Worm (Caenorhabditis elegans) whole organism, L4 larva: ENCODE data around the gene C44B7.11.

Experiments used
- F44E2.7 ChIP-seq: fragments of 200-800 bp; sonication (Bioruptor generic); IDR thresholded peaks from 2 replicates; pipeline ENCODE4 v2.1.2; 2022; ENCODE audit warnings: missing genetic modification characterization, missing compliant biosample characterization
- F49E8.2 ChIP-seq: sonication (generic microtip); optimal IDR thresholded peaks from 2 replicates; lab custom pipeline; 2016; ENCODE audit warnings: missing compliant biosample characterization, mild to moderate bottlenecking, missing genetic modification characterization, borderline replicate concordance
- R02D3.7 ChIP-seq: fragments of 150-350 bp; sonication (generic microtip); optimal IDR thresholded peaks from 3 replicates; lab custom pipeline; 2014; ENCODE audit warnings: missing biosample characterization, missing genetic modification characterization
- T20F7.1 ChIP-seq: fragments of 200-800 bp; sonication (Bioruptor generic); optimal IDR thresholded peaks from 2 replicates; lab custom pipeline; 2018; ENCODE audit warnings: mild to moderate bottlenecking, missing genetic modification characterization, missing compliant biosample characterization
- Y105C5A.15 ChIP-seq: fragments of 200-800 bp; sonication (Bioruptor generic); IDR thresholded peaks from 2 replicates; pipeline ENCODE4 v1.3.6; 2022; ENCODE audit warnings: missing genetic modification characterization, missing compliant biosample characterization
- aha-1 ChIP-seq: fragments of 150-350 bp; peaks from one replicate; lab custom pipeline; 2014; ENCODE audit warnings: missing biosample characterization, missing genetic modification characterization
- aly-2 ChIP-seq: sonication (generic microtip); optimal IDR thresholded peaks from 2 replicates; lab custom pipeline; 2018; ENCODE audit warnings: missing biosample characterization, missing genetic modification characterization
- attf-4 ChIP-seq: sonication (generic microtip); optimal IDR thresholded peaks from 3 replicates; lab custom pipeline; 2017; ENCODE audit warnings: missing biosample characterization, missing genetic modification characterization
- ceh-20 ChIP-seq: fragments of 200-800 bp; sonication (Bioruptor generic); IDR thresholded peaks from 2 replicates; pipeline ENCODE4 v1.3.6; 2022; ENCODE audit warnings: missing genetic modification reagents, missing genetic modification characterization, missing compliant biosample characterization
- ceh-32 ChIP-seq: sonication (generic microtip); optimal IDR thresholded peaks from 2 replicates; lab custom pipeline; 2016; ENCODE audit warnings: mild to moderate bottlenecking, missing genetic modification characterization, missing compliant biosample characterization; ENCODE audit not compliant: poor library complexity
- ceh-44 ChIP-seq: fragments of 200-800 bp; sonication (Bioruptor generic); IDR thresholded peaks from 2 replicates; pipeline ENCODE4 v1.3.6; 2022; ENCODE audit warnings: missing genetic modification reagents, missing genetic modification characterization, missing compliant biosample characterization
- ceh-62 ChIP-seq: sonication (generic microtip); optimal IDR thresholded peaks from 2 replicates; lab custom pipeline; 2017; ENCODE audit warnings: missing biosample characterization, missing genetic modification characterization
- ceh-82 ChIP-seq: sonication (generic microtip); optimal IDR thresholded peaks from 2 replicates; lab custom pipeline; 2017; ENCODE audit warnings: missing biosample characterization, missing genetic modification characterization
- ces-1 ChIP-seq: fragments of 150-350 bp; sonication (generic microtip); optimal IDR thresholded peaks from 4 replicates; lab custom pipeline; 2014; ENCODE audit warnings: missing biosample characterization, missing genetic modification reagents, missing genetic modification characterization
- cey-2 ChIP-seq: sonication (generic microtip); optimal IDR thresholded peaks from 3 replicates; lab custom pipeline; 2017; ENCODE audit warnings: missing genetic modification characterization, mild to moderate bottlenecking, missing compliant biosample characterization, antibody characterized with exemption, borderline replicate concordance; ENCODE audit not compliant: insufficient read depth
- daf-16 ChIP-seq, 3 experiments: sonication (generic microtip); optimal IDR thresholded peaks; 2 replicates each; lab custom pipeline; 2016 to 2017; ENCODE audit warnings: missing genetic modification characterization in 3 of 3, missing genetic modification reagents in 3 of 3, mild to moderate bottlenecking in 2 of 3, missing compliant biosample characterization in 2 of 3, missing biosample characterization in 1 of 3, moderate library complexity in 1 of 3
- dmd-6 ChIP-seq: fragments of 200-800 bp; sonication (Bioruptor generic); IDR thresholded peaks from 2 replicates; pipeline ENCODE4 v1.3.6; 2022; ENCODE audit warnings: missing genetic modification reagents, missing genetic modification characterization, missing compliant biosample characterization
- dmd-8 ChIP-seq: fragments of 200-800 bp; sonication (Bioruptor generic); IDR thresholded peaks from 2 replicates; pipeline ENCODE4 v1.3.6; 2022; ENCODE audit warnings: missing genetic modification characterization, missing compliant biosample characterization
- dpl-1 ChIP-seq: fragments of 150-350 bp; optimal IDR thresholded peaks from 2 replicates; lab custom pipeline; 2014; ENCODE audit warnings: missing biosample characterization, missing genetic modification reagents, missing genetic modification characterization
- duxl-1 ChIP-seq: sonication (generic microtip); optimal IDR thresholded peaks from 2 replicates; lab custom pipeline; 2016; ENCODE audit warnings: mild to moderate bottlenecking, missing genetic modification characterization, moderate library complexity, missing compliant biosample characterization; ENCODE audit not compliant: poor library complexity
- dve-1 ChIP-seq: sonication (generic microtip); optimal IDR thresholded peaks from 2 replicates; lab custom pipeline; 2017; ENCODE audit warnings: antibody characterized with exemption, mild to moderate bottlenecking, missing genetic modification characterization, missing compliant biosample characterization; ENCODE audit not compliant: insufficient read depth
- hlh-11 ChIP-seq: fragments of 200-800 bp; sonication (Bioruptor generic); optimal IDR thresholded peaks from 2 replicates; lab custom pipeline; 2018; ENCODE audit warnings: mild to moderate bottlenecking, missing genetic modification characterization, missing compliant biosample characterization
- hmg-1.1 ChIP-seq: fragments of 200-800 bp; sonication (Bioruptor generic); IDR thresholded peaks from 2 replicates; pipeline ENCODE4 v1.3.6; 2022; ENCODE audit warnings: missing genetic modification reagents, missing genetic modification characterization, missing compliant biosample characterization
- lin-15B ChIP-seq: fragments of 150-350 bp; sonication (generic microtip); optimal IDR thresholded peaks from 3 replicates; lab custom pipeline; 2014; ENCODE audit warnings: missing biosample characterization, missing genetic modification characterization
- lin-29 ChIP-seq: fragments of 200-800 bp; sonication (Bioruptor generic); IDR thresholded peaks from 2 replicates; pipeline ENCODE4 v1.3.6; 2022; ENCODE audit warnings: missing genetic modification reagents, missing genetic modification characterization, missing compliant biosample characterization
- lir-3 ChIP-seq: sonication (generic microtip); optimal IDR thresholded peaks from 2 replicates; lab custom pipeline; 2016; ENCODE audit warnings: mild to moderate bottlenecking, missing genetic modification characterization, missing compliant biosample characterization
- mep-1 ChIP-seq: fragments of 150-350 bp; sonication (generic microtip); optimal IDR thresholded peaks from 3 replicates; lab custom pipeline; 2014; ENCODE audit warnings: missing biosample characterization, missing genetic modification characterization
- mxl-2 ChIP-seq: fragments of 200-800 bp; sonication (Bioruptor generic); conservative IDR thresholded peaks from 2 replicates; pipeline ENCODE4 v1.3.6; 2022; ENCODE audit warnings: missing genetic modification reagents, missing genetic modification characterization, missing compliant biosample characterization
- mxl-3 ChIP-seq: fragments of 200-800 bp; sonication (Bioruptor generic); optimal IDR thresholded peaks from 2 replicates; lab custom pipeline; 2018; ENCODE audit warnings: mild to moderate bottlenecking, missing genetic modification characterization, missing compliant biosample characterization
- nhr-25 ChIP-seq: sonication (generic microtip); optimal IDR thresholded peaks from 2 replicates; lab custom pipeline; 2017; ENCODE audit warnings: missing genetic modification characterization, mild to moderate bottlenecking, missing compliant biosample characterization, antibody characterized with exemption, moderate library complexity, borderline replicate concordance; ENCODE audit not compliant: insufficient read depth
- nhr-41 ChIP-seq: fragments of 200-800 bp; sonication (Bioruptor generic); IDR thresholded peaks from 2 replicates; pipeline ENCODE4 v1.3.6; 2022; ENCODE audit warnings: missing genetic modification reagents, missing genetic modification characterization, missing compliant biosample characterization
- nhr-48 ChIP-seq: sonication (generic microtip); optimal IDR thresholded peaks from 2 replicates; lab custom pipeline; 2016; ENCODE audit warnings: mild to moderate bottlenecking, missing genetic modification characterization, missing compliant biosample characterization
- nhr-76 ChIP-seq: fragments of 150-350 bp; optimal IDR thresholded peaks from 2 replicates; lab custom pipeline; 2014; ENCODE audit warnings: missing biosample characterization, missing genetic modification characterization
- nhr-77 ChIP-seq: fragments of 150-350 bp; optimal IDR thresholded peaks from 2 replicates; lab custom pipeline; 2014; ENCODE audit warnings: missing biosample characterization, missing genetic modification characterization
- pha-4 ChIP-seq, 2 experiments: fragments of 150-350 bp in 1 of 2; fragments of 200-800 bp in 1 of 2; sonication (Bioruptor generic) in 1 of 2; IDR thresholded peaks in 1 of 2; optimal IDR thresholded peaks in 1 of 2; 2 replicates each; pipeline versions ENCODE4 v1.3.6 to Lab custom; 2014 to 2022; ENCODE audit warnings: missing genetic modification characterization in 2 of 2, missing genetic modification reagents in 2 of 2, missing biosample characterization in 1 of 2, missing compliant biosample characterization in 1 of 2
- php-3 ChIP-seq: fragments of 200-800 bp; sonication (Bioruptor generic); IDR thresholded peaks from 2 replicates; pipeline ENCODE4 v1.3.6; 2022; ENCODE audit warnings: missing genetic modification reagents, missing genetic modification characterization, missing compliant biosample characterization
- sdz-12 ChIP-seq: fragments of 200-800 bp; sonication (Bioruptor generic); optimal IDR thresholded peaks from 2 replicates; lab custom pipeline; 2018; ENCODE audit warnings: mild to moderate bottlenecking, missing genetic modification characterization, missing compliant biosample characterization
- snpc-4 ChIP-seq: fragments of 150-350 bp; optimal IDR thresholded peaks from 2 replicates; lab custom pipeline; 2014; ENCODE audit warnings: missing biosample characterization, missing genetic modification characterization
- spr-3 ChIP-seq: fragments of 200-800 bp; sonication (Bioruptor generic); optimal IDR thresholded peaks from 2 replicates; lab custom pipeline; 2018; ENCODE audit warnings: mild to moderate bottlenecking, missing genetic modification characterization, missing compliant biosample characterization
- unc-130 ChIP-seq: sonication (generic microtip); optimal IDR thresholded peaks from 2 replicates; lab custom pipeline; 2016; ENCODE audit warnings: missing genetic modification reagents, missing genetic modification characterization, missing compliant biosample characterization
- vab-7 ChIP-seq: fragments of 200-800 bp; sonication (Bioruptor generic); IDR thresholded peaks from 2 replicates; pipeline ENCODE4 v1.3.6; 2022; ENCODE audit warnings: missing genetic modification reagents, missing genetic modification characterization, missing compliant biosample characterization
- zag-1 ChIP-seq: fragments of 150-350 bp; optimal IDR thresholded peaks from 2 replicates; lab custom pipeline; 2014; ENCODE audit warnings: missing biosample characterization, missing genetic modification characterization
- zfp-2 ChIP-seq: sonication (generic microtip); optimal IDR thresholded peaks from 2 replicates; lab custom pipeline; 2016; ENCODE audit warnings: mild to moderate bottlenecking, missing genetic modification characterization, missing compliant biosample characterization
- zfp-3 ChIP-seq: fragments of 200-800 bp; sonication (Bioruptor generic); conservative IDR thresholded peaks from 2 replicates; pipeline ENCODE4 v1.3.6; 2022; ENCODE audit warnings: missing genetic modification reagents, missing genetic modification characterization, missing compliant biosample characterization
- zip-11 ChIP-seq: fragments of 200-800 bp; sonication (Bioruptor generic); IDR thresholded peaks from 2 replicates; pipeline ENCODE4 v1.3.6; 2022; ENCODE audit warnings: missing genetic modification characterization, missing compliant biosample characterization
- zip-2 ChIP-seq: fragments of 150-350 bp; optimal IDR thresholded peaks from 2 replicates; lab custom pipeline; 2014; ENCODE audit warnings: missing biosample characterization, missing genetic modification characterization
- ztf-11 ChIP-seq: fragments of 150-350 bp; optimal IDR thresholded peaks from 2 replicates; lab custom pipeline; 2014; ENCODE audit warnings: missing biosample characterization, missing genetic modification characterization
- ztf-7 ChIP-seq: fragments of 150-350 bp; optimal IDR thresholded peaks from 2 replicates; lab custom pipeline; 2014; ENCODE audit warnings: missing biosample characterization, missing genetic modification characterization

Gene C44B7.11

DNA sequence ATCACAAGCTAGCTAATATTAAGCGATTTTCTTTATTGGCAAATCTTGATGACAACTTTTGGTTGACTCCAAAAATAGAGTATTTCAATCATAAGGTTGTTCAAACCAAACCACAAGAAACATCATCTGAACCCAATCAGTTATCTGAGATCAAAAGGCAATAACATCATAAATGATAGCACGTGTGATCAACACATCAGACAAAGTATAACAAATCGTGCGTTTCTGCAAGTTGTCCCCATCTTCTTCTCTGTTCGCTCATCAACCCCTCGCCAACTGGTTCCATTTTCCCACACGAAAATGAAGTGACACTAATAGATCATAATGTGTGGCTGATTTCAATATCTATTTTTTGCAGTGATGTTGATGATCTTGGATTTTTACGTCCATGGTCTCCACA, 48.0 kb downstream of the C44B7.11 start (continued):
- TF ChIP-seq dmd-8 (GFP tag; lab: Robert Waterston, UW) = no peak
- TF ChIP-seq ztf-7 (tag; lab: Kevin White, UChicago) = no peak
- no peak for TF ChIP-seq vab-7 (GFP tag; lab: Robert Waterston, UW)
- no peak for TF ChIP-seq lir-3 (tag; lab: Kevin White, UChicago)
- TF ChIP-seq zfp-2 (tag; lab: Kevin White, UChicago) = no peak
- TF ChIP-seq zip-2 (tag; lab: Kevin White, UChicago) = no peak
- peak; percentile 3 for TF ChIP-seq nhr-76
- TF ChIP-seq dmd-6 = peak; percentile 52
- no peak for TF ChIP-seq R02D3.7
- TF ChIP-seq daf-16 (GFP tag; optimal IDR thresholded peaks at IDR 0.05; lab: Kevin White, UChicago) = peak in 1 of 2 experiments; percentile 67
- TF ChIP-seq daf-16 (tag; optimal IDR thresholded peaks at IDR 0.05; lab: Kevin White, UChicago) = no peak
- peak; percentile 81 for TF ChIP-seq nhr-48 (tag; lab: Kevin White, UChicago)
- TF ChIP-seq hlh-11 = peak; percentile 89
- no peak for TF ChIP-seq zfp-3 (GFP tag; lab: Robert Waterston, UW)
- peak; percentile 76 for TF ChIP-seq nhr-77 (tag; lab: Kevin White, UChicago)
- 0 out of 2 replicates have a peak, but pooled peaks have one; percentile 13 for TF ChIP-seq hmg-1.1 (GFP tag; lab: Robert Waterston, UW)
- no peak for TF ChIP-seq php-3
- peak; percentile 54 for TF ChIP-seq mep-1 (tag; lab: Kevin White, UChicago)
- TF ChIP-seq mxl-3 = peak; percentile 81
- no peak for TF ChIP-seq ceh-82 (tag; lab: Kevin White, UChicago)
- no peak for TF ChIP-seq ceh-44
- TF ChIP-seq lin-15B (tag; lab: Kevin White, UChicago) = no peak
- peak; percentile 15 for TF ChIP-seq dpl-1 (GFP tag; lab: Kevin White, UChicago)
- no peak for TF ChIP-seq ceh-32
- TF ChIP-seq attf-4 (tag; lab: Kevin White, UChicago) = no peak
- TF ChIP-seq snpc-4 (tag; lab: Kevin White, UChicago) = no peak
- no peak for TF ChIP-seq mxl-2
- TF ChIP-seq zag-1 = no peak
- peak; percentile 14; the same call in 1 of the 2 replicates for TF ChIP-seq nhr-41 (GFP tag; lab: Robert Waterston, UW)
- TF ChIP-seq F44E2.7 (GFP tag; lab: Robert Waterston, UW) = no peak
- no peak for TF ChIP-seq ces-1 (GFP tag; lab: Kevin White, UChicago)
- no peak for TF ChIP-seq lin-29 (GFP tag; lab: Robert Waterston, UW)
- TF ChIP-seq, all 104 proteins: peak for 29

- TF ChIP-seq T20F7.1 (GFP tag; lab: Kevin White, UChicago) = peak; percentile 13
- no peak for TF ChIP-seq pha-4 (GFP tag; IDR thresholded peaks at IDR 0.05; lab: Robert Waterston, UW)
- TF ChIP-seq pha-4 (tag; optimal IDR thresholded peaks at IDR 0.05; lab: Kevin White, UChicago) = no peak
- peak; percentile 77 for TF ChIP-seq hlh-11
- no peak for TF ChIP-seq ces-1 (GFP tag; lab: Kevin White, UChicago)
- no peak for TF ChIP-seq ztf-7 (tag; lab: Kevin White, UChicago)
- TF ChIP-seq nhr-76 = no peak
- peak; percentile 54 for TF ChIP-seq dve-1 (tag; lab: Kevin White, UChicago)
- 0 out of 2 replicates have a peak, but pooled peaks have one; percentile 44 for TF ChIP-seq ceh-20
- TF ChIP-seq dmd-6 = peak; percentile 58; the same call in 1 of the 2 replicates
- no peak for TF ChIP-seq F49E8.2 (tag; lab: Kevin White, UChicago)
- TF ChIP-seq daf-16 (GFP tag; optimal IDR thresholded peaks at IDR 0.05; lab: Kevin White, UChicago) = no peak
- TF ChIP-seq daf-16 (tag; optimal IDR thresholded peaks at IDR 0.05; lab: Kevin White, UChicago) = peak; percentile 23
- no peak for TF ChIP-seq unc-130
- TF ChIP-seq spr-3 (GFP tag; lab: Kevin White, UChicago) = no peak
- TF ChIP-seq duxl-1 = no peak
- TF ChIP-seq zip-11 (GFP tag; lab: Robert Waterston, UW) = no peak
- no peak for TF ChIP-seq nhr-25
- TF ChIP-seq nhr-77 (tag; lab: Kevin White, UChicago) = peak; percentile 4
- no peak for TF ChIP-seq ceh-62 (tag; lab: Kevin White, UChicago)
- TF ChIP-seq hmg-1.1 (GFP tag; lab: Robert Waterston, UW) = 0 out of 2 replicates have a peak, but pooled peaks have one; percentile 24
- peak; percentile 74 for TF ChIP-seq aha-1 (tag; lab: Kevin White, UChicago)
- no peak for TF ChIP-seq ztf-11
- no peak for TF ChIP-seq sdz-12
- TF ChIP-seq Y105C5A.15 (GFP tag; lab: Robert Waterston, UW) = no peak
- peak; percentile 59 for TF ChIP-seq cey-2 (tag; lab: Kevin White, UChicago)
- TF ChIP-seq aly-2 (tag; lab: Kevin White, UChicago) = peak; percentile 93
These were observed 49.4 kb downstream of the C44B7.11 start, which contains the start of gene tbc-6 for ce11 chrII:6847917-6848379. TSS of gene tbc-6 (plus strand) at chrII:6848124.
